Worm (Caenorhabditis elegans) whole organism, dauer: Measurements from ENCODE around the gene C27A7.9.
"Not testable (repeated sequence)": the region's sequence is repeated elsewhere in the genome, so short reads cannot be mapped to it uniquely, and the experiment has no call there.

Source experiments
- unc-62 ChIP-seq: sonication (generic microtip); optimal IDR thresholded peaks from 2 replicates; lab custom pipeline; 2017; ENCODE audit warnings: missing biosample characterization, missing genetic modification reagents, missing genetic modification characterization

The C27A7.9 gene

DNA sequence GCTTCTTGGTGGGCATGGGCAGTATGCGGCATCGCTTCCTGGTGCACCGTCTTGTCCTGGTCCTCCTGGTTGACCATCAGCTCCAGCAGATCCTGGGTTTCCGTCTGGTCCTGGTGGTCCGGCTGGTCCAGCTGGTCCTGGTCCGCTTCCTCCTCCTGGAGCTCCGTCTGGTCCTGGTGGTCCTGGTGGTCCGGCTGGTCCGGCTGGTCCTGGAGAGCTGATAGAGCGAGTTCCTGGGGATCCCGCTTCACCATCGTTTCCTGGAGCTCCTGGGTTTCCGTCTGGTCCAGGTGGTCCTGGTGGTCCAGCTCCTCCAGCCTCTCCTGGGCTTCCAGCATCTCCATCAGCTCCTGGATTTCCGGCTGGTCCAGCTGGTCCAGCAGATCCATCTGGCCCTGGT, 12.6 kb upstream of the C27A7.9 start:
- TF ChIP-seq unc-62 (GFP tag; lab: Kevin White, UChicago), result no peak

DNA sequence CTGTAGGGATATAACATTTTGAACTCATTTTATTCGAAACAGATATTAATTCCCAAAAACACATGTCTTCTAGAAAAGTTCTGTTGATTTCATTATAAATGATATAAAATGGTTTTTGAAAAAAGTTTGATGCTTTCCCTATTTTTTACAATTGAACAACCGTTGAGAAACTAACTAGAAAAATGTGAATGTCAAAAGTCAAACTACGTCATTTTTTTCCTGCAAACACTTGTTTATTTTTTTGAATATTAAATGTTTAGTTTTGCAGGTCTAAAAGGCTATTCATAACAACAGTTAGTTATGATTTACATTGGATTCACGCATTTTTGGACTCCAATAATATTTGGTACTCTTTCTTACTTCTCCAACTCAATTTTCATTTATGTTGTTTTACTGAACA, 8.5 kb upstream of the C27A7.9 start, which contains the start of gene srj-4:
srj-4 (plus strand) TSS at position 301 of the 400 bp plus-strand sequence.
- no peak for TF ChIP-seq unc-62 (GFP tag; lab: Kevin White, UChicago)

DNA sequence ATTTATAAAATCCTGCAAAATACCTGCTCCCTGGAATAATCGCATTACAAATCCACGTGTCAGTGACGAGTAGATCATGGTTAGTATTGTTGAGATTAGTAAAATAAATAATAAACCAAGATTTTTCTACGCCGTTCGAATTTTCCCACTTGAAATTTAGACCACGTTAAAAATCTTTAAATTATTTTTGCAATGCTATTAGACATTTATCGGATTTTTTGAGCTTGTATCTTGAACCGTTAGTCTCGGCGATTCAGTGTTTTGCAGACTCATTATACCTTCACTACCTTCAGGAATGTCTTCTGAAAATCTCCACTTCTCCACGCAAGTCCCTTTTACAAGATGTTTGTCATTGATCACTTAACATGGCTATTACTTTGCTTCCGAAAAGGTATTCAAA, 7.8 kb upstream of the C27A7.9 start, which contains the start of gene C27A7.5:
C27A7.5 (minus strand) TSS at position 101 of the 400 bp plus-strand sequence.
- no peak for TF ChIP-seq unc-62 (GFP tag; lab: Kevin White, UChicago)

DNA sequence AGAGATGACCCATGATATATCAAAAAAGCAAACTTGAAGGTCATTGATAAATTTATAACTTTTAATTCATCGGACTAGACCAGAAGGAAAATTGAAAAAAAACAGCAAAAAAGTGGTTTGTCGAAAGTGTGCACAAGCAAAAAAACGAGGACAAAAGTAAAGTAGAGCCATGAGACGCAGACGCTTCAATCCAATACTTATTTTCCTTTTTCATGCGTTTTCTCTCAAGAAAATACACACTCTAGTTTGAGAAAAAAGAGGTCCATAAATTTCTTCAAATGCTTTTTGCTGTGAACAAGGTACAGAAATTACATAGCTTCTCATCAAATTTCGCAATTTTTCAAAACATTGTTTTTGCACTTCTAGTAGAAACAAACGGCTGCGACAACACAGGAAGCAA, 6.7 kb upstream of the C27A7.9 start:
- TF ChIP-seq unc-62 (GFP tag; lab: Kevin White, UChicago), result no peak

DNA sequence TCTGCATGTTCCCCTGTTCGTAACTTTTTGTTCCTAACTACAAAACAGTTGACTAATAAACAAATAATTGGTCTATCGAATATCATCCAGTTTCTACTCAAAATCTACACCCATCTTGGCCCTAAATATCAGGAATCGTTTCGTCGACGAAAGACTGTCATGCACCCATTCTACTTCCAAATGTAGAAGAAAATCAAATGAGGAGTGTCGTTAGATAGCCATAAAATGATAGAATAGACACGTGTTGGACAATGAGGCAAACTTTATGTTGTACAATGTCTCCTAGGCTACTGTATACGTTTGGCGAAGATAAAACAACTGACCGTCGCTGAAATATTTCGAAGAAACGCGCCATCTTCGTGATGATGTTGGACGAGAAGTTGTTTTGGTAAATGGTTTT, 5.5 kb upstream of the C27A7.9 start:
- no peak for TF ChIP-seq unc-62 (GFP tag; lab: Kevin White, UChicago)

DNA sequence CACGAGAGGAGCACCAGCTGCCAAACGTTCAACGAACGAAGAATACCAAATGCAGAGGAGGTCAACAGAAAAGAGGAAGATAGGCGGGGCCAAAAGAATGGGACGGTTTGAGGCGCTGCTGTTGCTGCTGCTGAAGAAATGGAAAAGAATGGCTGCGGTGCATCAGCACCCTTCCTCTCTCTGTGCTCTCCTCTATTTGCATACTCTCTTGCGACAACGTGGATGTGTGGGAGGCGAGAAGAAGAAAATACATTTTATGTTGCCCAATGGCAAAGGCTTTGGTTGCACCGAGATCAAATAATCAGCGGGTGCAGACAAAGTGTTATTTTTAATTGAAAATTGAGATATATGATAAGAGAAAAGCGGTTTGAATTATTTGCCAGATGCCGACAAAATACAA, 3.9 kb upstream of the C27A7.9 start:
- no peak for TF ChIP-seq unc-62 (GFP tag; lab: Kevin White, UChicago)

DNA sequence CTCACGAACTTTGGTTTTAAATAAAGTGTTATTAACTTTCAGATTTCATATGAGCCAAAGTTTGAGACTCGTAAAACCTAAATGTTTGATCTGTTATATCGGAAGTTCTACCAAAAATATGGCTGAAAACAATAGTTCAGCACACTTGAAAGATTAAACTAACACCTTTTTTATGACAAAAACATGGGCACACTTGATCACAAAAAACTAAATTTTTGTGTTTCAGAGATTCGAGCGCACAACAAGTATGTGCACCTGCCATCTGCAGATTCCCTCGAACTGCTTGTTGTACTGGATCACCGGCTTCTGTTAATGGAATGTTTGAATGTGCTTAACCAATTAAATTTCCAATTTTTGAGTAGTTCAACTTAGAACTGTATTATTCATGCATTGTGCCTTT, 670 bp downstream of the C27A7.9 start:
- TF ChIP-seq unc-62 (GFP tag; lab: Kevin White, UChicago), result no peak

DNA sequence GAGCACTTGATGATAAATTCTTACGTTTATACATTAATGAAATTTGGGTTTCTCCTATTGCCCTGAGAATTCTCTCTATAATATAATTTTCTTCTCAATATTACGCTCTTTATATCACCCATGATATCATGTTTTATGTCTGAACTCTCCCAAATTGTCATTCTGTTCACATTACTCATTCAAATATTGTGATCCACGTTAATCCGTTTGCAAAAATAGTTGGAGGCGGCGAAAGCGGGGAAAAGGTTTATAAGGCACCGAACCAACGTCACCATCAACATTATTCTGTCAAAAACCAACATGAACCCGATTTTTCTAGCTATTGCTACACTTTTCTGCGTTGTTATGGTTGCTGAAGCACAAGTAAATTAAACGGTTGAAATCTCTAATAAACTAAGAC, 1.6 kb downstream of the C27A7.9 start, which contains the start of gene C27A7.8:
C27A7.8 (plus strand) TSS at position 301 of the 400 bp plus-strand sequence.
- TF ChIP-seq unc-62 (GFP tag; lab: Kevin White, UChicago), result no peak

DNA sequence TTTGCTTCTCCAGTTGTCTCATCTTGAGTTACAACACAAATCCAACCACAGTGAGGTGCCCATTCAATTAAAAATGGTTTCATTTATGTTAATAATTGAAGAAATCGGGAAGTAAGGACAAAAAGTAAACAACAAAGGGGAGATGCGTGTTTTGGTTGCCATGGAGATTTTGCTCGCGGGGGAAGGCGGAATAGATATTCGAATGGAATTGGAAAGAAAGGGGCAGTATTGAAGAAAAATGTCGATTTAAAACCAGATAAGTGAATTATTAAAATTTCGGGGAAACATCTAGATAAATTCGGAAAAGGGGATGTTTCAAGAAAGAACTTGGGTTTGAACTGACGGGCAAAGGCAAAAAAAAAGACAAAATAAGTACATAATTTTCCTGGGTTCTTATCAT, 3.8 kb downstream of the C27A7.9 start, which contains the start of gene che-11:
che-11 (minus strand) TSS at position 101 of the 400 bp plus-strand sequence.
- no peak for TF ChIP-seq unc-62 (GFP tag; lab: Kevin White, UChicago)

DNA sequence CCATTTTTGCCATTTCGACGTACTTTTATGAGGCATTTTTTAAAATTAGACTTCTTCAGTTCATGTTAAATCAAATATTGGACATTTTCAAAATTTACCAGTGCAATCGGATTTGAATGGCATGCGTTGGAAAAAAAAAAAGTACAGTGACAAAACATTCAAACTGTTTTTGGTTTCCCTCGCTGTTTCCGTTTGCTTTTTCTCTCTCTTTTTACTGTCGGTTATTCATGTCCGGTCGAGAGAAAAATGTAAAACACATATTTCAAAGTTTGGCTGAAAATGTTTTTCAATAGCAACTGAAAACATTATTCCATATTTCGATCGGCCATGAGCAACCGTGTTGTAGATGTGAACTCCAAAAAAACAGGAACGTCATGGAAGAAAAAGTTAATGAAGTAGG, 13.8 kb downstream of the C27A7.9 start, which contains the start of gene C27A7.3:
C27A7.3 (plus strand) TSS at position 301 of the 400 bp plus-strand sequence.
- TF ChIP-seq unc-62 (GFP tag; lab: Kevin White, UChicago), result no peak

DNA sequence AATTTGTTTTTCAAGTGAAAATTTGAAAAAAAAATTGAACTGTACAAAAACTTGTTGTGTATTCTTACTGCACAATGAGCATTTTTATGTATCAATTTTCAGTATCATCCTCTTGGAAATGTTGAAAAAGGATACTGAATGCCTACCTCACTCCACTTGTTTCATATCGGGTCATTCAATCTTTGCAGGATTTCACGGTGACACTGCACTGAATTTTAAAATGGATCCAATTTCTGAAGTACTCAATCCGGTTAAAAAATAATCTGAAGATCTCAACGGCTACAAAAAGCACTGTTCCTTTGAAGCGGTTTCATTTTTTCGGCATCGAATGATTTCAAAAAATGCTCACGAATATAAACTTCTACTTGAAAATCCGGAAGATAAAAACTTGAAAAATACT, 16.5 kb downstream of the C27A7.9 start:
- no peak for TF ChIP-seq unc-62 (GFP tag; lab: Kevin White, UChicago)

DNA sequence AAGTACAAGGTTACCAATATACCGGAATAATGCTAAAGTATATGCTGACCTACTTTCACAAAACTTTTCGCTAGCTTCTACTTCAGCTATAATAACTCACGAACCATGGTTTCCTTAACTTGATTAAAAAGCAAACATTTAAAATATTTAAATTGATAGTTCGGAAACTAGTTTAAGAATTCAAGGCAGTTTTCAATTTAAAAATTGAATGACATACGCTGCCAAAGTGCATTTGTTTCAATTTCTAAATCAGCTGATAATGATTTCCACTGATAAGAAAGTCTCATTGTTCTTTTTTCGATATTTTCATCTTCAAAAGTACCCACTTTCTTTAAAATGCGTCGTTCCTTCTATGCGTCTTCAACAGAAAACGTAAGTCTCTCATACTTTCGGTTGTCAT, 23.3 kb downstream of the C27A7.9 start, which contains the start of gene enpp-1:
enpp-1 (plus strand) TSS at position 301 of the 400 bp plus-strand sequence.
- TF ChIP-seq unc-62 (GFP tag; lab: Kevin White, UChicago), result not testable (repeated sequence)

DNA sequence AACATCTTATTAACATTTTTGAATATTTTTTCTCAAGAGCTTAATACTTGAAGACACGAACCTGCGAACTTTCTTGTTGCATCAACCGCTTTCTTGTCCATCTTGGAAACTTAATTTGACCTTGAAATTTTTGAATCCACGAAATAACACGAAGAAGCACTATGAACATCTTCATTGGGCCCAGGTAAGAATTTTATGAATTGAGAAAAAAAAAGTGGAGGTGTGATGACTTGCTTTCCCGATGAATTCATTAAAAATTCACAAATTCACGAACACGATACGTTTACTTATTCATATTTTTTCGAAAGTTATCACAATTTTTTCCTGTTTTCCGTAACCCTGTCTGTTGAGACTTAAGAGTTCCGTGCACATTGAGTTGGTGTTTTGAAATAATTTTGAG, 23.8 kb downstream of the C27A7.9 start, which contains the start of gene C27A7.6:
C27A7.6 (minus strand) TSS at position 101 of the 400 bp plus-strand sequence.
- TF ChIP-seq unc-62 (GFP tag; lab: Kevin White, UChicago), result not testable (repeated sequence)

DNA sequence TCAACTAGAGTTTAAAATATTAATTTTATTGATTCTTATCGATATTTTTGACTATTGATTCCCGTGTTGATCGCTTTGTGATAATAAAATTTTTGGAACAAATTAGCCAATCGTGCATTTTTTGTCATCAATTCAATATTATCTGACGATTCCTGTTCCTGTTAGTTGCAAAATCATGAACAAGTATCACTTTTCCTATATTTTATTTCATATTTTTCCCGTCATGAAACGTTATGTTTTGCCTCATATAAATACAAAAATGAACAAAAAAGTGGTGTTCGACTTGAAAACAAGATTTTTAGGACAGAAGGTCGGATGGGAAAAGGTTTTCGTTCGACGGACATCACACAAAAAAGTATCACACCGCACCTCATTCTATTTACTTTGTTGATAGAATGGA, 33.2 kb downstream of the C27A7.9 start, which contains the start of gene C13C4.6:
C13C4.6 (plus strand) TSS at position 301 of the 400 bp plus-strand sequence.
- TF ChIP-seq unc-62 (GFP tag; lab: Kevin White, UChicago), result no peak

DNA sequence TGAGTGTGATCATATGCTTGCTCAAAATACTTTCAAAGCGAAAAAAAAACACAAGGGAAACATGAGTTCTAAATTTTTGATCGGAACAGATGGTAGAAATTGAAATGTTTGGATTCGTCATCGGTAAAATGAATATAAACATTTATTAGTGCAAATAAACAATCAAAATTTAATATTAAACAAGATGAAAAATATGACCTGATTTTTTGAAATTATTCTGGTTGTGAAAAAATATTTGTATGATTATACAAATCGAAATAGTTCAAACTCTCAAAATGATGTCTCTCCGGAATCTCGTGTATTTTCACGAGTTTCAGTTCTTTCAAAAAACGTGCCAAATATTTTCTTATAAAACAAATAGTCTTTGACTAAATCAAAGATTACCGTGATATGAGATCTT, 34.1 kb downstream of the C27A7.9 start, which contains the start of gene C13C4.7:
C13C4.7 (minus strand) TSS at position 101 of the 400 bp plus-strand sequence.
- TF ChIP-seq unc-62 (GFP tag; lab: Kevin White, UChicago), result no peak

DNA sequence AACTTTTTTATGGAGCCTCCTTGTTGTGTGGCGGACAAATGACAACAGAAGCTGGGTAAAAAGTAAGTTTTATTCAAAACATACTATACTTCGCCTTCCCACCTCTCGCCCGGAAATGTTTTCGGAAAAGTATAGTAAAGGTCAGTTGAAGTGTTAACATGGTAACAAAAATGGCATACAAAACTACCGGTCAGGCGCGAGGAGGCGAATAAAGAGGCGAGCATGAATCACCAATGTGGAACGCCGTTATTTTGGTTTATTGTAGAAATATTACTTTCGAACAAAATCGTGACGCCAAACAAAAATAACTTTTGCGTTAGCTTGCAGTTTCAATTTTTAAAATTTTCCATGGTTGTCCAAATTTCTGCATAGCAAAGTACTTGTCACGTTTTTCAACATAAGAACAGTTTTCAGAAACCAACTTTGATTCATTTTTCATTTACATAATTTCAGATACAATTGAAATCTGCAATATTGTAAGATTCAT, 36.8 kb downstream of the C27A7.9 start, which contains the start of gene C13C4.8:
C13C4.8 (plus strand) TSS at position 437 of the 487 bp plus-strand sequence.
- no peak for TF ChIP-seq unc-62 (GFP tag; lab: Kevin White, UChicago)

DNA sequence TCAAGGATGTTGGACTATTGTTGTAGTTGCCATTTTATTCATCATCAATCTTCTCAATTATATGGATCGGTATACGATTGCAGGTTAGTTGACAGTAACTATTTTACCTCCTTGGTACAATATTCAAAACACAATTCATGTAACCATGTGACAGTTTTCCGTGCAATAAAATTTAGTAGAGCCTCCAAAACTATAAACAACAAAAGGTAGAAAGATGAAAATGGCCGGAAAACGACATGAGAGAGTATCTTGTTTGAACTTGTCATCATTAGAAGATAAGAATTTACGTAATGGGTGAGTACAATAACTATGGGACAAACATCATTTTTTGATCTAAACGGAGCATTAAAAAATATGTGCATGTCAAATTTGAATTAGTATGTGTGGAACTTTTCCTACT, 39.3 kb downstream of the C27A7.9 start:
- TF ChIP-seq unc-62 (GFP tag; lab: Kevin White, UChicago), result no peak
